Fruit fly (Drosophila melanogaster) whole organism, embryonic: ENCODE data around the gene CG31321.

Experiments
- Abd-B ChIP-seq: fragments of 200-800 bp; sonication (Bioruptor generic); optimal IDR thresholded peaks from 2 replicates; lab custom pipeline; 2018; ENCODE audit warnings: missing biosample characterization, mild to moderate bottlenecking, missing genetic modification characterization, moderate library complexity
- Asciz ChIP-seq: fragments of 200-800 bp; sonication (Bioruptor generic); optimal IDR thresholded peaks from 2 replicates; lab custom pipeline; 2017; ENCODE audit warnings: missing biosample characterization, mild to moderate bottlenecking, missing genetic modification characterization, missing genetic modification reagents
- Atf-2 ChIP-seq: fragments of 200-800 bp; sonication (Bioruptor generic); optimal IDR thresholded peaks from 2 replicates; lab custom pipeline; 2016; ENCODE audit warnings: missing biosample characterization, missing genetic modification characterization
- Bdp1 ChIP-seq: fragments of 200-800 bp; sonication (Bioruptor generic); optimal IDR thresholded peaks from 3 replicates; lab custom pipeline; 2016; ENCODE audit warnings: missing biosample characterization, missing genetic modification characterization
- CG10543 ChIP-seq: fragments of 200-800 bp; sonication (Bioruptor generic); optimal IDR thresholded peaks from 3 replicates; lab custom pipeline; 2017; ENCODE audit warnings: missing biosample characterization, mild to moderate bottlenecking, missing genetic modification characterization, moderate library complexity
- CG10959 ChIP-seq: fragments of 200-800 bp; sonication (Bioruptor generic); IDR thresholded peaks from 2 replicates; pipeline ENCODE4 v1.3.6; 2022; ENCODE audit warnings: missing biosample characterization, missing genetic modification characterization
- CG11695 ChIP-seq: fragments of 200-800 bp; sonication (Bioruptor generic); IDR thresholded peaks from 3 replicates; pipeline ENCODE4 v1.3.6; 2022; ENCODE audit warnings: missing biosample characterization, missing genetic modification characterization
- CG1233 ChIP-seq: fragments of 200-800 bp; sonication (Bioruptor generic); optimal IDR thresholded peaks from 4 replicates; lab custom pipeline; 2018; ENCODE audit warnings: missing biosample characterization, mild to moderate bottlenecking, missing genetic modification characterization
- CG12942 ChIP-seq: fragments of 200-800 bp; sonication (Bioruptor generic); optimal IDR thresholded peaks from 3 replicates; lab custom pipeline; 2016; ENCODE audit warnings: missing biosample characterization, missing genetic modification characterization
- CG13123 ChIP-seq: fragments of 200-800 bp; sonication (Bioruptor generic); optimal IDR thresholded peaks from 2 replicates; lab custom pipeline; 2016; ENCODE audit warnings: missing biosample characterization, missing genetic modification characterization
- CG13287 ChIP-seq: fragments of 200-800 bp; sonication (Bioruptor generic); IDR thresholded peaks from 2 replicates; pipeline ENCODE4 v1.3.6; 2022; ENCODE audit warnings: missing biosample characterization, missing genetic modification characterization; ENCODE audit not compliant: partially characterized antibody
- CG14860 ChIP-seq: fragments of 200-800 bp; sonication (Bioruptor generic); IDR thresholded peaks from 3 replicates; pipeline ENCODE4 v1.3.6; 2022; ENCODE audit warnings: missing biosample characterization, missing genetic modification characterization; ENCODE audit not compliant: partially characterized antibody
- CG16813 ChIP-seq: fragments of 200-800 bp; sonication (Bioruptor generic); IDR thresholded peaks from 3 replicates; pipeline ENCODE4 v1.3.6; 2022; ENCODE audit warnings: missing biosample characterization, missing genetic modification characterization; ENCODE audit not compliant: partially characterized antibody
- CG17385 ChIP-seq: fragments of 200-800 bp; sonication (Bioruptor generic); optimal IDR thresholded peaks from 3 replicates; lab custom pipeline; 2018; ENCODE audit warnings: missing biosample characterization, mild to moderate bottlenecking, missing genetic modification characterization
- CG31365 ChIP-seq: fragments of 200-800 bp; sonication (Bioruptor generic); optimal IDR thresholded peaks from 2 replicates; lab custom pipeline; 2018; ENCODE audit warnings: missing biosample characterization, mild to moderate bottlenecking, missing genetic modification characterization
- CG3281 ChIP-seq: fragments of 200-800 bp; sonication (Bioruptor generic); optimal IDR thresholded peaks from 3 replicates; lab custom pipeline; 2017; ENCODE audit warnings: missing biosample characterization, mild to moderate bottlenecking, missing genetic modification characterization
- CG42726 ChIP-seq: fragments of 200-800 bp; sonication (Bioruptor generic); IDR thresholded peaks from 2 replicates; pipeline ENCODE4 v1.3.6; 2022; ENCODE audit warnings: missing biosample characterization, missing genetic modification characterization; ENCODE audit not compliant: partially characterized antibody
- CG8478 ChIP-seq: fragments of >200 bp; optimal IDR thresholded peaks from 2 replicates; lab custom pipeline; 2018
- Dip2 ChIP-seq: fragments of 200-800 bp; sonication (Bioruptor generic); IDR thresholded peaks from 2 replicates; pipeline ENCODE4 v1.3.6; 2022; ENCODE audit warnings: missing biosample characterization, missing genetic modification characterization
- Elba2 ChIP-seq: fragments of 200-800 bp; sonication (Bioruptor generic); optimal IDR thresholded peaks from 3 replicates; lab custom pipeline; 2016; ENCODE audit warnings: missing biosample characterization, missing genetic modification characterization
- HLH3B ChIP-seq: fragments of 200-800 bp; sonication (Bioruptor generic); IDR thresholded peaks from 2 replicates; pipeline ENCODE4 v1.3.6; 2022; ENCODE audit warnings: missing biosample characterization, missing genetic modification characterization
- Hey ChIP-seq: fragments of 200-800 bp; sonication (Bioruptor generic); optimal IDR thresholded peaks from 3 replicates; lab custom pipeline; 2018; ENCODE audit warnings: missing biosample characterization, mild to moderate bottlenecking, missing genetic modification characterization
- HmgZ ChIP-seq: fragments of 200-800 bp; sonication (Bioruptor generic); optimal IDR thresholded peaks from 2 replicates; lab custom pipeline; 2018; ENCODE audit warnings: missing biosample characterization, mild to moderate bottlenecking, missing genetic modification characterization
- MESR4 ChIP-seq: fragments of 200-800 bp; sonication (Bioruptor generic); optimal IDR thresholded peaks from 2 replicates; lab custom pipeline; 2018; ENCODE audit warnings: missing biosample characterization, mild to moderate bottlenecking, missing genetic modification characterization, moderate library complexity
- Rfx ChIP-seq: fragments of 200-800 bp; sonication (Bioruptor generic); IDR thresholded peaks from 2 replicates; pipeline ENCODE4 v1.3.6; 2022; ENCODE audit warnings: missing biosample characterization, missing genetic modification characterization
- Side ChIP-seq: fragments of 200-800 bp; sonication (Bioruptor generic); optimal IDR thresholded peaks from 2 replicates; lab custom pipeline; 2016; ENCODE audit warnings: missing biosample characterization, missing genetic modification characterization
- Sry-δ ChIP-seq: fragments of 200-800 bp; sonication (Bioruptor generic); optimal IDR thresholded peaks from 2 replicates; lab custom pipeline; 2016; ENCODE audit warnings: missing biosample characterization, missing genetic modification characterization
- Ssrp ChIP-seq: fragments of 200-800 bp; sonication (Bioruptor generic); optimal IDR thresholded peaks from 2 replicates; lab custom pipeline; 2018; ENCODE audit warnings: missing biosample characterization, mild to moderate bottlenecking, missing genetic modification characterization, moderate library complexity
- ato ChIP-seq: fragments of 200-800 bp; sonication (Bioruptor generic); IDR thresholded peaks from 2 replicates; pipeline ENCODE4 v1.3.6; 2022; ENCODE audit warnings: missing biosample characterization, missing genetic modification characterization; ENCODE audit not compliant: partially characterized antibody
- bbx ChIP-seq: fragments of 200-800 bp; sonication (Bioruptor generic); IDR thresholded peaks from 2 replicates; pipeline ENCODE4 v1.3.6; 2022; ENCODE audit warnings: missing biosample characterization, missing genetic modification characterization; ENCODE audit not compliant: partially characterized antibody
- ci ChIP-seq: fragments of 200-800 bp; sonication (Bioruptor generic); IDR thresholded peaks from 3 replicates; pipeline ENCODE4 v1.3.6; 2022; ENCODE audit warnings: missing biosample characterization, missing genetic modification characterization
- dan ChIP-seq: fragments of 200-800 bp; sonication (Bioruptor generic); IDR thresholded peaks from 2 replicates; pipeline ENCODE4 v1.3.6; 2022; ENCODE audit warnings: missing biosample characterization, missing genetic modification characterization
- esg ChIP-seq: fragments of 200-800 bp; sonication (Bioruptor generic); conservative IDR thresholded peaks from 2 replicates; pipeline ENCODE4 v1.3.6; 2022; ENCODE audit warnings: missing biosample characterization, missing genetic modification characterization
- fd64A ChIP-seq: fragments of 200-800 bp; sonication (Bioruptor generic); optimal IDR thresholded peaks from 3 replicates; lab custom pipeline; 2018; ENCODE audit warnings: missing biosample characterization, mild to moderate bottlenecking, missing genetic modification characterization
- gcm ChIP-seq: fragments of 200-800 bp; sonication (Bioruptor generic); optimal IDR thresholded peaks from 2 replicates; lab custom pipeline; 2019; ENCODE audit warnings: missing biosample characterization, mild to moderate bottlenecking, missing genetic modification characterization, moderate library complexity
- gcm2 ChIP-seq: fragments of 200-800 bp; sonication (Bioruptor generic); optimal IDR thresholded peaks from 2 replicates; lab custom pipeline; 2016; ENCODE audit warnings: missing biosample characterization, missing genetic modification characterization
- grau ChIP-seq: fragments of 200-800 bp; optimal IDR thresholded peaks from 3 replicates; lab custom pipeline; 2019; ENCODE audit warnings: missing biosample characterization, mild to moderate bottlenecking, missing genetic modification characterization, moderate library complexity
- gro ChIP-seq: fragments of 200-800 bp; sonication (Bioruptor generic); optimal IDR thresholded peaks from 2 replicates; lab custom pipeline; 2016; ENCODE audit warnings: missing biosample characterization, missing genetic modification characterization
- gsb-n ChIP-seq: fragments of 200-800 bp; sonication (Bioruptor generic); optimal IDR thresholded peaks from 3 replicates; lab custom pipeline; 2018; ENCODE audit warnings: missing biosample characterization, mild to moderate bottlenecking, missing genetic modification characterization
- gt ChIP-seq: fragments of 200-800 bp; sonication (Bioruptor generic); IDR thresholded peaks from 2 replicates; pipeline ENCODE4 v1.3.6; 2022; ENCODE audit warnings: missing biosample characterization, missing genetic modification characterization
- jigr1 ChIP-seq: fragments of 200-800 bp; sonication (Bioruptor generic); IDR thresholded peaks from 3 replicates; pipeline ENCODE4 v1.3.6; 2022; ENCODE audit warnings: missing biosample characterization, missing genetic modification characterization
- nom ChIP-seq: fragments of 200-800 bp; sonication (Bioruptor generic); optimal IDR thresholded peaks from 2 replicates; lab custom pipeline; 2017; ENCODE audit warnings: missing biosample characterization, missing genetic modification characterization, mild to moderate bottlenecking, moderate library complexity, missing genetic modification reagents
- otp ChIP-seq: fragments of 200-800 bp; sonication (Bioruptor generic); IDR thresholded peaks from 3 replicates; pipeline ENCODE4, ENCODE4 v1.3.6; 2022; ENCODE audit warnings: missing biosample characterization, missing genetic modification characterization
- p53 ChIP-seq: fragments of 200-800 bp; sonication (Bioruptor generic); optimal IDR thresholded peaks from 2 replicates; lab custom pipeline; 2016; ENCODE audit warnings: missing biosample characterization, missing genetic modification characterization
- sim ChIP-seq: fragments of 200-800 bp; sonication (Bioruptor generic); IDR thresholded peaks from 2 replicates; pipeline ENCODE4 v1.3.6; 2022; ENCODE audit warnings: missing biosample characterization, missing genetic modification characterization
- ssp ChIP-seq: fragments of 200-800 bp; sonication (Bioruptor generic); IDR thresholded peaks from 2 replicates; pipeline ENCODE4 v1.3.6; 2022; ENCODE audit warnings: missing biosample characterization, missing genetic modification characterization
- tap ChIP-seq: fragments of 200-800 bp; optimal IDR thresholded peaks from 3 replicates; lab custom pipeline; 2019; ENCODE audit warnings: missing biosample characterization, mild to moderate bottlenecking, missing genetic modification characterization, moderate library complexity
- tgo ChIP-seq: fragments of 200-800 bp; sonication (Bioruptor generic); IDR thresholded peaks from 3 replicates; pipeline ENCODE4 v1.3.6; 2022; ENCODE audit warnings: missing biosample characterization, missing genetic modification characterization
- tll ChIP-seq, 2 experiments: fragments of 200-800 bp in 1 of 2; fragments of >200 bp in 1 of 2; sonication (Bioruptor generic) in 1 of 2; optimal IDR thresholded peaks; 2 replicates each; lab custom pipeline; 2017 to 2019; ENCODE audit warnings: missing biosample characterization in 2 of 2, missing genetic modification characterization in 2 of 2, mild to moderate bottlenecking in 1 of 2, moderate library complexity in 1 of 2
- unpg ChIP-seq: fragments of 200-800 bp; sonication (Bioruptor generic); optimal IDR thresholded peaks from 3 replicates; lab custom pipeline; 2018; ENCODE audit warnings: missing biosample characterization, mild to moderate bottlenecking, missing genetic modification characterization, moderate library complexity

CG31321 gene

DNA sequence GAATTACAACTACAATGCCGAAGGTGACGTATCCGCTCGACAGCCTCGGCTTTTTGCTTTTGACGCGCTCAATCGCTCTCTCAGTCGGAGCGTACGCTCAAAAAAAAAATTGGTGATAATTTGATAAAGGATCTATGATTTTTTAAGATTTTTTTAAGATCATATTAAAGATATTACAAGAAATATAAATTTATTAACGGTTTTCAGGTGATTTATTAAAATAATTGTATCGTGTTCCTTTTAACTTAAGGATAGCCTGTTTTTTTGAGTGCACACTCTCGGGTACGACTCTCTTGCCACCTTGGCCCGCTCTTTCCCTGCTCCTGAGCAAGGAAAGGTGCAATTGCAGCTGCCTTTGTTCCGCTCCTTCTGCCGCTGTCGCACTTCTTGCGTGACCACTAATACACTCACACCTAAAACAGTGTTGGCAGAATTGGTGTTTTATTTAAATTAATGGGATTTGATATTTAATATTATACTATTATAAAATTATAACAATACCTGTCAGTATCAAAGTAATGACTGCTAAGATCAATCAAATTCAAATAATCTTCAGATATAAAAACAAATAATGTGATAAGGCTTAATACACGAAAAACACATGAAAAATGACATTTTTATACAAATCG, 32.2 kb upstream of the CG31321 start (continued):
- TF ChIP-seq gcm (GFP tag; lab: Kevin White, UChicago): no peak
- no peak; the same call in 1 of the 2 replicates for TF ChIP-seq gt (GFP tag; lab: Robert Waterston, UW)
- TF ChIP-seq CG3281 (GFP tag; lab: Kevin White, UChicago): no peak
- TF ChIP-seq CG13287 (GFP tag; lab: Robert Waterston, UW): no peak
- TF ChIP-seq CG17385 (GFP tag; lab: Kevin White, UChicago): peak; percentile 78
- TF ChIP-seq ato (GFP tag; lab: Robert Waterston, UW): no peak
- TF ChIP-seq bbx (GFP tag; lab: Robert Waterston, UW): no peak
- TF ChIP-seq Abd-B (GFP tag; lab: Kevin White, UChicago): peak; percentile 24
- TF ChIP-seq CG16813: no peak
- TF ChIP-seq jigr1 (GFP tag; lab: Robert Waterston, UW): 0 out of 3 replicates have a peak, but pooled peaks have one; percentile 56
- no peak for TF ChIP-seq MESR4 (GFP tag; lab: Kevin White, UChicago)
- no peak for TF ChIP-seq Sry-δ (GFP tag; lab: Kevin White, UChicago)
- TF ChIP-seq Atf-2: no peak
- TF ChIP-seq CG42726 (GFP tag; lab: Robert Waterston, UW): no peak
- TF ChIP-seq Hey (tag; lab: Kevin White, UChicago): no peak
- TF ChIP-seq HmgZ: peak; percentile 64
- peak; percentile 20 for TF ChIP-seq Bdp1 (GFP tag; lab: Kevin White, UChicago)
- TF ChIP-seq CG13123 (GFP tag; lab: Kevin White, UChicago): no peak
- TF ChIP-seq gro (GFP tag; lab: Kevin White, UChicago): no peak
- TF ChIP-seq Dip2 (GFP tag; lab: Robert Waterston, UW): no peak
- no peak for TF ChIP-seq fd64A (GFP tag; lab: Kevin White, UChicago)
- peak in 1 of 2 experiments; percentile 85 for TF ChIP-seq tll (GFP tag; optimal IDR thresholded peaks at IDR 0.05; lab: Kevin White, UChicago)
- peak; percentile 81 for TF ChIP-seq HLH3B (GFP tag; lab: Robert Waterston, UW)
- TF ChIP-seq p53 (GFP tag; lab: Kevin White, UChicago): no peak
- TF ChIP-seq dan (GFP tag; lab: Robert Waterston, UW): peak; percentile 43; the same call in 1 of the 2 replicates
- TF ChIP-seq esg: peak; percentile 69
- peak; percentile 82 for TF ChIP-seq gsb-n (tag; lab: Kevin White, UChicago)
- peak; percentile 36 for TF ChIP-seq CG10543 (GFP tag; lab: Kevin White, UChicago)
- peak; percentile 83 for TF ChIP-seq grau (tag; lab: Kevin White, UChicago)
- peak; percentile 58 for TF ChIP-seq Elba2 (GFP tag; lab: Kevin White, UChicago)
- TF ChIP-seq unpg (GFP tag; lab: Kevin White, UChicago): no peak
- no peak for TF ChIP-seq CG8478
- TF ChIP-seq ci (GFP tag; lab: Robert Waterston, UW): peak; percentile 90
- peak; percentile 89 for TF ChIP-seq CG11695
- TF ChIP-seq CG31365 (tag; lab: Kevin White, UChicago): peak; percentile 14
- TF ChIP-seq sim (GFP tag; lab: Robert Waterston, UW): peak; percentile 81
- peak; percentile 68 for TF ChIP-seq ssp (GFP tag; lab: Robert Waterston, UW)
- TF ChIP-seq otp: peak; percentile 81; the same call in 2 of the 3 replicates
- TF ChIP-seq CG1233 (GFP tag; lab: Kevin White, UChicago): peak; percentile 69
- TF ChIP-seq CG10959 (GFP tag; lab: Robert Waterston, UW): peak; percentile 83
- TF ChIP-seq tap (tag; lab: Kevin White, UChicago): no peak
- peak; percentile 18 for TF ChIP-seq gcm2
- peak; percentile 35 for TF ChIP-seq Ssrp (tag; lab: Kevin White, UChicago)
- peak; percentile 97 for TF ChIP-seq nom
- peak; percentile 74 for TF ChIP-seq tgo
- TF ChIP-seq Asciz (GFP tag; lab: Kevin White, UChicago): no peak
- no peak for TF ChIP-seq CG14860 (GFP tag; lab: Robert Waterston, UW)
- no peak for TF ChIP-seq Side
- TF ChIP-seq Rfx: peak; percentile 67
- peak; percentile 52 for TF ChIP-seq CG12942 (GFP tag; lab: Kevin White, UChicago)
